Worm (Caenorhabditis elegans) whole organism, young adult: ENCODE data around the gene syp-1.

Source experiments
- B0035.1 ChIP-seq: sonication (generic microtip); optimal IDR thresholded peaks from 2 replicates; lab custom pipeline; 2016; ENCODE audit warnings: missing genetic modification characterization, mild to moderate bottlenecking, missing compliant biosample characterization, missing genotype, missing genetic modification reagents
- D2030.7 ChIP-seq: fragments of 200-800 bp; sonication (Bioruptor generic); IDR thresholded peaks from 2 replicates; pipeline ENCODE4 v1.3.6; 2022; ENCODE audit warnings: missing genetic modification reagents, missing genetic modification characterization, missing compliant biosample characterization
- F22D6.2 ChIP-seq: sonication (generic microtip); optimal IDR thresholded peaks from 2 replicates; lab custom pipeline; 2016; ENCODE audit warnings: mild to moderate bottlenecking, missing genetic modification characterization, missing compliant biosample characterization
- F39B2.1 ChIP-seq: fragments of 200-800 bp; sonication (Bioruptor generic); IDR thresholded peaks from 2 replicates; pipeline ENCODE4 v1.3.6; 2022; ENCODE audit warnings: missing genetic modification reagents, missing genetic modification characterization, missing compliant biosample characterization
- F57A8.1 ChIP-seq: fragments of 200-800 bp; sonication (Bioruptor generic); optimal IDR thresholded peaks from 2 replicates; lab custom pipeline; 2018; ENCODE audit warnings: mild to moderate bottlenecking, missing genetic modification characterization, moderate library complexity, missing compliant biosample characterization
- F57C9.4 ChIP-seq: sonication (generic microtip); optimal IDR thresholded peaks from 2 replicates; lab custom pipeline; 2017; ENCODE audit warnings: mild to moderate bottlenecking, missing genetic modification characterization, missing compliant biosample characterization
- T26A5.8 ChIP-seq: sonication (generic microtip); optimal IDR thresholded peaks from 2 replicates; lab custom pipeline; 2016; ENCODE audit warnings: missing genetic modification characterization, missing compliant biosample characterization
- Y53F4B.3 ChIP-seq: fragments of 200-800 bp; sonication (Bioruptor generic); IDR thresholded peaks from 2 replicates; pipeline ENCODE4 v1.3.6; 2022; ENCODE audit warnings: missing genetic modification reagents, missing genetic modification characterization, missing compliant biosample characterization
- Y56A3A.18 ChIP-seq: fragments of 200-800 bp; sonication (Bioruptor generic); IDR thresholded peaks from 2 replicates; pipeline ENCODE4 v1.3.6; 2022; ENCODE audit warnings: missing genetic modification reagents, missing genetic modification characterization, missing compliant biosample characterization
- Y67H2A.10 ChIP-seq: fragments of 200-800 bp; sonication (Bioruptor generic); conservative IDR thresholded peaks from 2 replicates; pipeline ENCODE4 v1.3.6; 2022; ENCODE audit warnings: missing genetic modification reagents, missing genetic modification characterization, missing compliant biosample characterization
- ama-1 ChIP-seq, 3 experiments: fragments of 150-350 bp in 1 of 3; sonication (generic microtip) in 2 of 3; optimal IDR thresholded peaks; 2 replicates each; lab custom pipeline; 2014 to 2018; ENCODE audit warnings: missing biosample characterization in 2 of 3, missing genetic modification characterization in 2 of 3, missing genetic modification reagents in 2 of 3
- aptf-3 ChIP-seq: fragments of 200-800 bp; sonication (Bioruptor generic); IDR thresholded peaks from 2 replicates; pipeline ENCODE4 v1.3.6; 2022; ENCODE audit warnings: missing genetic modification characterization, missing compliant biosample characterization
- athp-1 ChIP-seq: sonication (generic microtip); optimal IDR thresholded peaks from 2 replicates; lab custom pipeline; 2017; ENCODE audit warnings: mild to moderate bottlenecking, missing genetic modification characterization, missing compliant biosample characterization
- attf-6 ChIP-seq: fragments of 200-800 bp; sonication (Bioruptor generic); IDR thresholded peaks from 2 replicates; pipeline ENCODE4 v1.3.6; 2022; ENCODE audit warnings: missing genetic modification reagents, missing genetic modification characterization, missing compliant biosample characterization
- ccch-3 ChIP-seq: fragments of 200-800 bp; sonication (Bioruptor generic); optimal IDR thresholded peaks from 2 replicates; lab custom pipeline; 2018; ENCODE audit warnings: mild to moderate bottlenecking, missing genetic modification characterization, missing compliant biosample characterization
- ceh-100 ChIP-seq: fragments of 200-800 bp; sonication (Bioruptor generic); IDR thresholded peaks from 2 replicates; pipeline ENCODE4 v1.3.6; 2022; ENCODE audit warnings: missing genetic modification reagents, missing genetic modification characterization, missing compliant biosample characterization
- ceh-58 ChIP-seq: fragments of 200-800 bp; sonication (Bioruptor generic); IDR thresholded peaks from 2 replicates; pipeline ENCODE4 v1.3.6; 2022; ENCODE audit warnings: missing genetic modification characterization, missing compliant biosample characterization
- ceh-91 ChIP-seq: fragments of 200-800 bp; sonication (Bioruptor generic); IDR thresholded peaks from 2 replicates; pipeline ENCODE4 v1.3.6; 2022; ENCODE audit warnings: missing genetic modification reagents, missing genetic modification characterization, missing compliant biosample characterization
- dpff-1 ChIP-seq: sonication (generic microtip); optimal IDR thresholded peaks from 2 replicates; lab custom pipeline; 2017; ENCODE audit warnings: mild to moderate bottlenecking, missing genetic modification characterization, missing compliant biosample characterization
- egrh-3 ChIP-seq: fragments of 200-800 bp; sonication (Bioruptor generic); IDR thresholded peaks from 2 replicates; pipeline ENCODE4 v1.3.6; 2022; ENCODE audit warnings: missing genetic modification reagents, missing genetic modification characterization, missing compliant biosample characterization
- hlh-26 ChIP-seq: fragments of 200-800 bp; sonication (Bioruptor generic); conservative IDR thresholded peaks from 2 replicates; pipeline ENCODE4 v1.3.6; 2022; ENCODE audit warnings: missing genetic modification reagents, missing genetic modification characterization, missing compliant biosample characterization
- hmg-1.2 ChIP-seq: fragments of 200-800 bp; sonication (Bioruptor generic); IDR thresholded peaks from 2 replicates; pipeline ENCODE4 v1.3.6; 2022; ENCODE audit warnings: missing genetic modification reagents, missing genetic modification characterization, missing compliant biosample characterization
- hrde-1 ChIP-seq: sonication (generic microtip); optimal IDR thresholded peaks from 2 replicates; lab custom pipeline; 2016; ENCODE audit warnings: missing genetic modification characterization, mild to moderate bottlenecking, missing compliant biosample characterization, moderate library complexity, missing genotype, missing genetic modification reagents, borderline replicate concordance
- hsf-1 ChIP-seq: fragments of 200-800 bp; sonication (Bioruptor generic); IDR thresholded peaks from 2 replicates; pipeline ENCODE4 v1.3.6; 2022; ENCODE audit warnings: missing genetic modification reagents, missing genetic modification characterization, missing compliant biosample characterization
- let-607 ChIP-seq, 2 experiments: fragments of 200-800 bp in 1 of 2; sonication (Bioruptor generic) in 1 of 2; sonication (generic microtip) in 1 of 2; optimal IDR thresholded peaks; 2 replicates each; lab custom pipeline; 2016 to 2018; ENCODE audit warnings: mild to moderate bottlenecking in 2 of 2, missing compliant biosample characterization in 2 of 2, missing genetic modification characterization in 2 of 2, moderate library complexity in 2 of 2, missing genotype in 1 of 2
- lin-26 ChIP-seq: fragments of 200-800 bp; sonication (Bioruptor generic); IDR thresholded peaks from 2 replicates; pipeline ENCODE4 v1.3.6; 2022; ENCODE audit warnings: missing genetic modification reagents, missing genetic modification characterization, missing compliant biosample characterization
- lin-35 ChIP-seq, 3 experiments: fragments of 150-350 bp in 2 of 3; sonication (generic microtip) in 1 of 3; optimal IDR thresholded peaks; 2 replicates each; lab custom pipeline; 2014 to 2018; ENCODE audit warnings: missing biosample characterization in 3 of 3, missing genetic modification characterization in 3 of 3, missing genetic modification reagents in 3 of 3
- lsy-27 ChIP-seq: sonication (generic microtip); optimal IDR thresholded peaks from 2 replicates; lab custom pipeline; 2017; ENCODE audit warnings: missing genetic modification characterization, mild to moderate bottlenecking, missing compliant biosample characterization, antibody characterized with exemption, missing genotype, borderline replicate concordance; ENCODE audit not compliant: insufficient read depth
- madf-8 ChIP-seq: fragments of 200-800 bp; sonication (Bioruptor generic); conservative IDR thresholded peaks from 2 replicates; pipeline ENCODE4 v1.3.6; 2022; ENCODE audit warnings: missing genetic modification reagents, missing genetic modification characterization, missing compliant biosample characterization
- mes-4 ChIP-seq: sonication (generic microtip); optimal IDR thresholded peaks from 2 replicates; lab custom pipeline; 2016; ENCODE audit warnings: missing genotype, missing genetic modification characterization, missing compliant biosample characterization
- nfyb-1 ChIP-seq: fragments of 200-800 bp; sonication (Bioruptor generic); IDR thresholded peaks from 2 replicates; pipeline ENCODE4 v1.3.6; 2022; ENCODE audit warnings: missing genetic modification reagents, missing genetic modification characterization, missing compliant biosample characterization
- nhr-120 ChIP-seq: fragments of 200-800 bp; sonication (Bioruptor generic); IDR thresholded peaks from 2 replicates; pipeline ENCODE4 v1.3.6; 2022; ENCODE audit warnings: missing genetic modification characterization, missing compliant biosample characterization
- pbrm-1 ChIP-seq: fragments of 200-800 bp; sonication (Bioruptor generic); IDR thresholded peaks from 2 replicates; pipeline ENCODE4 v1.3.6; 2022; ENCODE audit warnings: missing genetic modification reagents, missing genetic modification characterization, missing compliant biosample characterization
- repo-1 ChIP-seq: sonication (generic microtip); optimal IDR thresholded peaks from 2 replicates; lab custom pipeline; 2017; ENCODE audit warnings: mild to moderate bottlenecking, missing genetic modification characterization, missing compliant biosample characterization
- sea-2 ChIP-seq: fragments of 200-800 bp; sonication (Bioruptor generic); IDR thresholded peaks from 2 replicates; pipeline ENCODE4 v1.3.6; 2022; ENCODE audit warnings: missing genetic modification characterization, missing compliant biosample characterization
- snpc-1.3 ChIP-seq: sonication (generic microtip); optimal IDR thresholded peaks from 2 replicates; lab custom pipeline; 2017; ENCODE audit warnings: missing genetic modification characterization, mild to moderate bottlenecking, missing compliant biosample characterization, antibody characterized with exemption, moderate library complexity, missing genotype, missing genetic modification reagents; ENCODE audit not compliant: insufficient read depth
- snpc-4 ChIP-seq, 5 experiments: fragments of 150-350 bp in 1 of 5; sonication (generic microtip) in 4 of 5; optimal IDR thresholded peaks; 2 replicates each; lab custom pipeline; 2014 to 2018; ENCODE audit warnings: missing genetic modification characterization in 5 of 5, missing biosample characterization in 3 of 5, antibody characterized with exemption in 2 of 5, mild to moderate bottlenecking in 2 of 5, missing compliant biosample characterization in 2 of 5, missing genotype in 2 of 5, moderate library complexity in 2 of 5, missing genetic modification reagents in 1 of 5
- somi-1 ChIP-seq: fragments of 200-800 bp; sonication (Bioruptor generic); optimal IDR thresholded peaks from 2 replicates; lab custom pipeline; 2018; ENCODE audit warnings: mild to moderate bottlenecking, missing genetic modification characterization, missing compliant biosample characterization
- tbp1 ChIP-seq: fragments of 200-800 bp; sonication (Bioruptor generic); optimal IDR thresholded peaks from 2 replicates; lab custom pipeline; 2018; ENCODE audit warnings: mild to moderate bottlenecking, missing genetic modification characterization, missing compliant biosample characterization
- tlf-1 ChIP-seq: fragments of 200-800 bp; sonication (Bioruptor generic); optimal IDR thresholded peaks from 2 replicates; lab custom pipeline; 2018; ENCODE audit warnings: mild to moderate bottlenecking, missing genetic modification characterization, missing compliant biosample characterization
- zfh-2 ChIP-seq: fragments of 200-800 bp; sonication (Bioruptor generic); conservative IDR thresholded peaks from 2 replicates; pipeline ENCODE4 v1.3.6; 2022; ENCODE audit warnings: missing genetic modification reagents, missing genetic modification characterization, missing compliant biosample characterization
- ztf-18 ChIP-seq: sonication (generic microtip); optimal IDR thresholded peaks from 2 replicates; lab custom pipeline; 2016; ENCODE audit warnings: missing genotype, mild to moderate bottlenecking, missing genetic modification characterization, missing compliant biosample characterization
- ztf-25 ChIP-seq: fragments of 200-800 bp; sonication (Bioruptor generic); IDR thresholded peaks from 2 replicates; pipeline ENCODE4 v1.3.6; 2022; ENCODE audit warnings: missing genetic modification reagents, missing genetic modification characterization, missing compliant biosample characterization
- ztf-26 ChIP-seq: sonication (generic microtip); optimal IDR thresholded peaks from 2 replicates; lab custom pipeline; 2017; ENCODE audit warnings: missing genetic modification characterization, missing compliant biosample characterization

The syp-1 gene

ce11 chrV:16403974-16404373 lies at the start of gene syp-1:
Gene syp-1, plus strand, starts transcription at chrV:16404274.
- TF ChIP-seq F57C9.4 (no peak), madf-8 (no peak), ama-1 (optimal IDR thresholded peaks at IDR 0.05; lab: Kevin White, UChicago) (no peak), ama-1 (GFP tag; optimal IDR thresholded peaks at IDR 0.05; lab: Kevin White, UChicago) (no peak)

DNA sequence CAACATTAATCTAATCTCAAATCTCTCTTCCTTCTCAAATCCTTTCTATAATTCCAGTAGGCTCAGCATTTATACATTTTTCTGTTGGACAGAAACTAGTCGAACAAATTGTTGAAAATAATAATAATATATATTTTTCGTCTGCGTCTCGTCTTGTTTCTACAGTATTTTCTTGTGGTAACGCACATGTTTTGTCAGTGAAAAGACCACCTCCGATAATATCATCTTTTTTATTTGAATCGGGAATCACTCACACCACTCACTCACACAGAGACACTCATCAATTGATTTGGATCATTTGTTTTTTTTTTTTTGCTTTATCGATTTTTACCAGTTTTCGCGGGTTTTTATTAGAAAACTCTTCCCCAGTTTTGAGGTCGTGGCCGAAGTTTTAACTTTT lies 49.4 kb upstream of the syp-1 start:
- TF ChIP-seq hmg-1.2 (GFP tag; lab: Robert Waterston, UW): peak; percentile 35; the same call in 1 of the 2 replicates
- TF ChIP-seq somi-1 (GFP tag; lab: Kevin White, UChicago): no peak

- TF ChIP-seq ceh-58: no peak
- TF ChIP-seq ceh-91: 0 out of 2 replicates have a peak, but pooled peaks have one; percentile 9
- peak in 1 of 3 experiments; percentile 64 for TF ChIP-seq lin-35 (GFP tag; optimal IDR thresholded peaks at IDR 0.05; lab: Kevin White, UChicago)
- no peak for TF ChIP-seq ztf-25
- peak; percentile 86 for TF ChIP-seq Y56A3A.18 (GFP tag; lab: Robert Waterston, UW)
- TF ChIP-seq ceh-100 (GFP tag; lab: Robert Waterston, UW): 0 out of 2 replicates have a peak, but pooled peaks have one; percentile 9
- peak; percentile 77 for TF ChIP-seq pbrm-1
- peak; percentile 78 for TF ChIP-seq tlf-1
- no peak for TF ChIP-seq F39B2.1 (GFP tag; lab: Robert Waterston, UW)
- TF ChIP-seq ztf-26 (tag; lab: Kevin White, UChicago): peak; percentile 81
- TF ChIP-seq dpff-1: no peak
- no peak for TF ChIP-seq ccch-3
- TF ChIP-seq egrh-3 (GFP tag; lab: Robert Waterston, UW): peak; percentile 75
- TF ChIP-seq lin-26 (GFP tag; lab: Robert Waterston, UW): peak; percentile 88
- no peak for TF ChIP-seq mes-4 (tag; lab: Kevin White, UChicago)
- no peak for TF ChIP-seq hlh-26
- no peak for TF ChIP-seq T26A5.8 (tag; lab: Kevin White, UChicago)
- peak; percentile 83 for TF ChIP-seq athp-1 (tag; lab: Kevin White, UChicago)
- TF ChIP-seq lsy-27: no peak
- no peak for TF ChIP-seq hsf-1 (GFP tag; lab: Robert Waterston, UW)
- TF ChIP-seq repo-1 (tag; lab: Kevin White, UChicago): peak; percentile 67
- TF ChIP-seq nfyb-1 (GFP tag; lab: Robert Waterston, UW): peak; percentile 92
- TF ChIP-seq hrde-1: no peak
- TF ChIP-seq sea-2 (GFP tag; lab: Robert Waterston, UW): no peak
- no peak for TF ChIP-seq snpc-4 (GFP tag; optimal IDR thresholded peaks at IDR 0.05; lab: Kevin White, UChicago)
- TF ChIP-seq snpc-4 (tag; optimal IDR thresholded peaks at IDR 0.05; lab: Kevin White, UChicago): peak; percentile 42 to 82 (median 68)
- TF ChIP-seq F57A8.1: no peak
- peak; percentile 11 for TF ChIP-seq F22D6.2 (tag; lab: Kevin White, UChicago)
- no peak for TF ChIP-seq snpc-1.3
- no peak for TF ChIP-seq Y53F4B.3
- TF ChIP-seq D2030.7 (GFP tag; lab: Robert Waterston, UW): no peak
- peak; percentile 95 for TF ChIP-seq hmg-1.2 (GFP tag; lab: Robert Waterston, UW)
- peak; percentile 28 for TF ChIP-seq B0035.1 (tag; lab: Kevin White, UChicago)
- no peak for TF ChIP-seq aptf-3 (GFP tag; lab: Robert Waterston, UW)
- peak; percentile 66 for TF ChIP-seq tbp1 (GFP tag; lab: Kevin White, UChicago)
- TF ChIP-seq let-607 (tag; optimal IDR thresholded peaks at IDR 0.05; lab: Kevin White, UChicago): peak in 1 of 2 experiments; percentile 39
- TF ChIP-seq zfh-2 (GFP tag; lab: Robert Waterston, UW): peak; percentile 99
- TF ChIP-seq Y67H2A.10 (GFP tag; lab: Robert Waterston, UW): no peak
- peak; percentile 73 for TF ChIP-seq attf-6 (GFP tag; lab: Robert Waterston, UW)
- peak; percentile 47 for TF ChIP-seq ztf-18 (tag; lab: Kevin White, UChicago)
- TF ChIP-seq nhr-120: no peak
These were observed 48.1 kb upstream of the syp-1 start for ce11 chrV:16355941-16356340.
